Worm (Caenorhabditis elegans): ENCODE measurements around the gene sre-6.

ce11 chrV:10718037-10718436 lies 44.6 kb downstream of the sre-6 start:
- TF ChIP-seq sea-2 (GFP tag; IDR thresholded peaks at IDR 0.05): no peak
- no peak for TF ChIP-seq tbp1 (GFP tag; optimal IDR thresholded peaks at IDR 0.05)
- TF ChIP-seq hrde-1 (tag; optimal IDR thresholded peaks at IDR 0.05; ENCODE audit: borderline replicate concordance): no peak

Data from whole organism, young adult.